Fruit fly (Drosophila melanogaster) whole organism, prepupa: ENCODE data around the gene shop.

ENCODE experiments used
- CG11762 ChIP-seq: fragments of 200-800 bp; sonication (Bioruptor generic); optimal IDR thresholded peaks from 3 replicates; lab custom pipeline; 2016; ENCODE audit warnings: missing biosample characterization, missing genetic modification characterization; ENCODE audit not compliant: insufficient read depth
- CG1621 ChIP-seq: fragments of 200-800 bp; sonication (Bioruptor generic); optimal IDR thresholded peaks from 3 replicates; lab custom pipeline; 2018; ENCODE audit warnings: missing biosample characterization, mild to moderate bottlenecking, missing genetic modification characterization
- CG3032 ChIP-seq: fragments of 200-800 bp; optimal IDR thresholded peaks from 2 replicates; lab custom pipeline; 2019; ENCODE audit warnings: missing biosample characterization, mild to moderate bottlenecking, missing genetic modification characterization, moderate library complexity
- CG31627 ChIP-seq: fragments of 200-800 bp; sonication (Bioruptor generic); optimal IDR thresholded peaks from 3 replicates; lab custom pipeline; 2016; ENCODE audit warnings: missing biosample characterization, missing genetic modification characterization
- CG3919 ChIP-seq: fragments of 200-800 bp; sonication (Bioruptor generic); optimal IDR thresholded peaks from 3 replicates; lab custom pipeline; 2016; ENCODE audit warnings: missing biosample characterization, missing genetic modification characterization
- Sox102F ChIP-seq: fragments of 200-800 bp; sonication (Bioruptor generic); optimal IDR thresholded peaks from 2 replicates; lab custom pipeline; 2016; ENCODE audit warnings: missing biosample characterization, mild to moderate bottlenecking, missing genetic modification characterization
- pdm3 ChIP-seq: fragments of 200-800 bp; sonication (Bioruptor generic); optimal IDR thresholded peaks from 3 replicates; lab custom pipeline; 2016; ENCODE audit warnings: missing biosample characterization, missing genetic modification characterization

DNA sequence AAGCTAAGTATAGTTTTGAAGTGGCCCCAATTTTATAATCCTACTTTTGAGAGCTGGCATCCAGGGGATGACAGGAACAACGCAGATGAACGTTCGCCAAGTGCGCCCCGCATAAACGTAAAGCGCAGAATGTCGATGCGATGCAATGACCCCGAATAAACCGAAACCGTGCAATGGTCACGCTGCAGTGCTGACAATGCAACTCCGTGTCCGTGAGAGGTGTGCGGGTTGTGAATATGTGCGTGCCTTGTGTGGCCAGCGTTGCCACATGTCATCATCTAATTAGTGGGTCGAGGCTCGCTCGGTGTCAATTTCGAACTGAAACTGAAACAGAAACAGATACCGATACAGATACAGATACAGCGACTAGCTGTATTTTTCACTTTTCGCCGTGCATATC is 19.8 kb upstream of the shop start:
- TF ChIP-seq Sox102F (GFP tag; lab: Kevin White, UChicago) (no peak), CG11762 (GFP tag; lab: Kevin White, UChicago) (no peak), CG3032 (tag; lab: Kevin White, UChicago) (no peak), CG31627 (GFP tag; lab: Kevin White, UChicago) (no peak), CG1621 (tag; lab: Kevin White, UChicago) (no peak), CG3919 (GFP tag; lab: Kevin White, UChicago) (no peak), pdm3 (GFP tag; lab: Kevin White, UChicago) (no peak)
